Fruit fly (Drosophila melanogaster) whole organism, pupa: ENCODE data around the gene jar.

Experiments used
- CG12605 ChIP-seq: fragments of 200-800 bp; sonication (Bioruptor generic); IDR thresholded peaks from 2 replicates; pipeline ENCODE4 v1.3.6; 2022; ENCODE audit warnings: missing biosample characterization, missing genetic modification characterization
- CG13204 ChIP-seq: fragments of 200-800 bp; sonication (Bioruptor generic); optimal IDR thresholded peaks from 2 replicates; lab custom pipeline; 2018; ENCODE audit warnings: missing biosample characterization, mild to moderate bottlenecking, missing genetic modification characterization, moderate library complexity
- CG4496 ChIP-seq: fragments of 200-800 bp; sonication (Bioruptor generic); IDR thresholded peaks from 3 replicates; pipeline ENCODE4 v1.3.6; 2022; ENCODE audit warnings: missing biosample characterization, missing genetic modification characterization

dm6 chr3R:24299148-24299547 lies 28.1 kb upstream of the jar start:
- TF ChIP-seq CG4496 (GFP tag; lab: Robert Waterston, UW) (no peak), CG12605 (GFP tag; lab: Robert Waterston, UW) (no peak), CG13204 (GFP tag; lab: Kevin White, UChicago) (peak; percentile 12)
